Worm (Caenorhabditis elegans) whole organism, L4 larva: ENCODE data around the gene K07D4.9.

Experiments
- ama-1 ChIP-seq: fragments of 150-350 bp; optimal IDR thresholded peaks from 2 replicates; lab custom pipeline; 2014; ENCODE audit warnings: inconsistent platforms, mixed read lengths
- ceh-28 ChIP-seq: fragments of 150-350 bp; optimal IDR thresholded peaks from 2 replicates; lab custom pipeline; 2014; ENCODE audit warnings: missing biosample characterization, missing genetic modification reagents, missing genetic modification characterization
- dmd-6 ChIP-seq: fragments of 200-800 bp; sonication (Bioruptor generic); IDR thresholded peaks from 2 replicates; pipeline ENCODE4 v1.3.6; 2022; ENCODE audit warnings: missing genetic modification reagents, missing genetic modification characterization, missing compliant biosample characterization
- fos-1 ChIP-seq: fragments of 150-350 bp; optimal IDR thresholded peaks from 2 replicates; lab custom pipeline; 2014; ENCODE audit warnings: missing biosample characterization, missing genetic modification characterization
- hlh-30 ChIP-seq: sonication (generic microtip); optimal IDR thresholded peaks from 2 replicates; lab custom pipeline; 2017; ENCODE audit warnings: antibody characterized with exemption, mild to moderate bottlenecking, missing genetic modification characterization, missing compliant biosample characterization; ENCODE audit not compliant: insufficient read depth
- lin-13 ChIP-seq: fragments of 150-350 bp; optimal IDR thresholded peaks from 2 replicates; lab custom pipeline; 2014; ENCODE audit warnings: missing biosample characterization, missing genetic modification reagents, missing genetic modification characterization
- lin-39 ChIP-seq: fragments of 150-350 bp; optimal IDR thresholded peaks from 2 replicates; lab custom pipeline; 2014; ENCODE audit warnings: missing biosample characterization, missing genetic modification reagents, missing genetic modification characterization
- nhr-11 ChIP-seq: fragments of 150-350 bp; optimal IDR thresholded peaks from 2 replicates; lab custom pipeline; 2014; ENCODE audit warnings: missing biosample characterization, missing genetic modification characterization
- nhr-237 ChIP-seq: sonication (generic microtip); optimal IDR thresholded peaks from 2 replicates; lab custom pipeline; 2017; ENCODE audit warnings: missing biosample characterization, missing genetic modification characterization
- nhr-28 ChIP-seq: fragments of 150-350 bp; optimal IDR thresholded peaks from 2 replicates; lab custom pipeline; 2014; ENCODE audit warnings: missing biosample characterization, missing genetic modification characterization
- nhr-77 ChIP-seq: fragments of 150-350 bp; optimal IDR thresholded peaks from 2 replicates; lab custom pipeline; 2014; ENCODE audit warnings: missing biosample characterization, missing genetic modification characterization
- pha-4 ChIP-seq, 2 experiments: fragments of 150-350 bp in 1 of 2; fragments of 200-800 bp in 1 of 2; sonication (Bioruptor generic) in 1 of 2; IDR thresholded peaks in 1 of 2; optimal IDR thresholded peaks in 1 of 2; 2 replicates each; pipeline versions ENCODE4 v1.3.6 to Lab custom; 2014 to 2022; ENCODE audit warnings: missing genetic modification characterization in 2 of 2, missing genetic modification reagents in 2 of 2, missing biosample characterization in 1 of 2, missing compliant biosample characterization in 1 of 2
- skn-1 ChIP-seq: fragments of 150-350 bp; optimal IDR thresholded peaks from 2 replicates; lab custom pipeline; 2014; ENCODE audit warnings: missing biosample characterization, missing genetic modification characterization

DNA sequence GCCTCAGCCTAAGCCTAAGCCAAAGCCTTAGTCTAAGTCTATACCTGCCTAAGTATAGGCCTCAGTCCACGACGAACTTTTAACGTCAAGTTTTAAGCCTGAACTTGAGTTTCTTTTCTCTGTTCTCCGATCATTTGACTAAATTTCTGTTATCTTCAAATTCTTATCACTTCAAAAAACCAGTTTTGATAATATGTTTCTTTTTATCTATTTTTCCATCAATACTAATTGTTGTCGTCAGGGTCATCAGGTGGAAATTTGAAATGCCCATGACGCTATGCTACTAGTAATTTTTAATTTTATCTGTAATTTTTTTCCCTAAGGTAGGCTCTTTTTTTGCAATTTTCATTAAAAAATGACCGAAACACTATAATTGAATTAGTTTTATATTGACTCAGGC, 16.9 kb upstream of the K07D4.9 start:
- TF ChIP-seq fos-1 (tag; lab: Kevin White, UChicago) (no peak), nhr-11 (tag; lab: Kevin White, UChicago) (no peak), skn-1 (no peak), lin-13 (GFP tag; lab: Kevin White, UChicago) (no peak), ama-1 (lab: Kevin White, UChicago) (no peak), pha-4 (GFP tag; IDR thresholded peaks at IDR 0.05; lab: Robert Waterston, UW) (no peak), pha-4 (tag; optimal IDR thresholded peaks at IDR 0.05; lab: Kevin White, UChicago) (no peak), lin-39 (tag; lab: Kevin White, UChicago) (no peak), nhr-237 (no peak), ceh-28 (no peak), nhr-28 (tag; lab: Kevin White, UChicago) (no peak), nhr-77 (tag; lab: Kevin White, UChicago) (no peak), dmd-6 (GFP tag; lab: Robert Waterston, UW) (no peak), hlh-30 (no peak)
